Fruit fly (Drosophila melanogaster) Kc167 (cell line): ENCODE results near the gene CG14298.

Source experiments
- Myc ChIP-seq: fragments of >200 bp; optimal IDR thresholded peaks from 2 replicates; lab custom pipeline; 2017; ENCODE audit warnings: missing external identifiers
- h ChIP-seq: fragments of >200 bp; optimal IDR thresholded peaks from 3 replicates; lab custom pipeline; 2018; ENCODE audit warnings: missing external identifiers
- insv ChIP-seq: fragments of >200 bp; optimal IDR thresholded peaks from 3 replicates; lab custom pipeline; 2018; ENCODE audit warnings: missing external identifiers
- psq ChIP-seq: fragments of >200 bp; optimal IDR thresholded peaks from 2 replicates; lab custom pipeline; 2017; ENCODE audit warnings: missing external identifiers
- ttk ChIP-seq: sonication (Bioruptor generic); optimal IDR thresholded peaks from 2 replicates; lab custom pipeline; 2017; ENCODE audit warnings: missing external identifiers

dm6 chr3R:18875228-18875627 is at the start of gene CG14298:
- TF ChIP-seq Myc (lab: Kevin White, UChicago) (no peak), h (lab: Kevin White, UChicago) (no peak), insv (lab: Kevin White, UChicago) (no peak), psq (lab: Kevin White, UChicago) (no peak), ttk (lab: Kevin White, UChicago) (no peak)
